Fruit fly (Drosophila melanogaster) whole organism, adult: ENCODE results near the gene CG14082.

Source experiments
- CG11617 ChIP-seq: fragments of 200-800 bp; sonication (Bioruptor generic); optimal IDR thresholded peaks from 2 replicates; lab custom pipeline; 2017; ENCODE audit warnings: mild to moderate bottlenecking, missing biosample characterization, missing genetic modification reagents, missing genetic modification characterization
- CG12768 ChIP-seq: fragments of 200-800 bp; sonication (Bioruptor generic); optimal IDR thresholded peaks from 2 replicates; lab custom pipeline; 2017; ENCODE audit warnings: missing biosample characterization, missing genetic modification characterization, mild to moderate bottlenecking, moderate library complexity, missing genetic modification reagents
- CG14711 ChIP-seq: fragments of 200-800 bp; sonication (Bioruptor generic); optimal IDR thresholded peaks from 2 replicates; lab custom pipeline; 2018; ENCODE audit warnings: missing biosample characterization, mild to moderate bottlenecking, missing genetic modification characterization, moderate library complexity
- CG5204 ChIP-seq: fragments of 200-800 bp; sonication (Bioruptor generic); optimal IDR thresholded peaks from 2 replicates; lab custom pipeline; 2016; ENCODE audit warnings: missing biosample characterization, missing genetic modification characterization
- CG7045 ChIP-seq: fragments of 200-800 bp; sonication (Bioruptor generic); optimal IDR thresholded peaks from 2 replicates; lab custom pipeline; 2017; ENCODE audit warnings: missing biosample characterization, mild to moderate bottlenecking, missing genetic modification characterization
- CG7101 ChIP-seq: fragments of 200-800 bp; sonication (Bioruptor generic); optimal IDR thresholded peaks from 2 replicates; lab custom pipeline; 2018; ENCODE audit warnings: missing biosample characterization, mild to moderate bottlenecking, missing genetic modification characterization, moderate library complexity
- Clk ChIP-seq: fragments of 200-800 bp; sonication (Bioruptor generic); optimal IDR thresholded peaks from 2 replicates; lab custom pipeline; 2017; ENCODE audit warnings: missing biosample characterization, missing genetic modification characterization
- bab1 ChIP-seq: fragments of 200-800 bp; sonication (Bioruptor generic); optimal IDR thresholded peaks from 3 replicates; lab custom pipeline; 2019; ENCODE audit warnings: missing biosample characterization, mild to moderate bottlenecking, missing genetic modification characterization, moderate library complexity
- cic ChIP-seq: fragments of 200-800 bp; sonication (Bioruptor generic); optimal IDR thresholded peaks from 2 replicates; lab custom pipeline; 2017; ENCODE audit warnings: missing biosample characterization, mild to moderate bottlenecking, missing genetic modification characterization, moderate library complexity
- cnc ChIP-seq, 2 experiments: fragments of >200 bp; optimal IDR thresholded peaks; 2 replicates each; lab custom pipeline; 2017
- kay ChIP-seq: fragments of 200-800 bp; sonication (Bioruptor generic); peaks from one replicate; lab custom pipeline; 2016; ENCODE audit warnings: missing biosample characterization, missing genetic modification characterization, borderline replicate concordance
- pad ChIP-seq: fragments of 200-800 bp; sonication (Bioruptor generic); optimal IDR thresholded peaks from 3 replicates; lab custom pipeline; 2017; ENCODE audit warnings: missing biosample characterization, missing genetic modification characterization, mild to moderate bottlenecking, moderate library complexity, missing genetic modification reagents
- toe ChIP-seq: fragments of 200-800 bp; sonication (Bioruptor generic); optimal IDR thresholded peaks from 2 replicates; lab custom pipeline; 2016; ENCODE audit warnings: missing biosample characterization, missing genetic modification characterization

DNA sequence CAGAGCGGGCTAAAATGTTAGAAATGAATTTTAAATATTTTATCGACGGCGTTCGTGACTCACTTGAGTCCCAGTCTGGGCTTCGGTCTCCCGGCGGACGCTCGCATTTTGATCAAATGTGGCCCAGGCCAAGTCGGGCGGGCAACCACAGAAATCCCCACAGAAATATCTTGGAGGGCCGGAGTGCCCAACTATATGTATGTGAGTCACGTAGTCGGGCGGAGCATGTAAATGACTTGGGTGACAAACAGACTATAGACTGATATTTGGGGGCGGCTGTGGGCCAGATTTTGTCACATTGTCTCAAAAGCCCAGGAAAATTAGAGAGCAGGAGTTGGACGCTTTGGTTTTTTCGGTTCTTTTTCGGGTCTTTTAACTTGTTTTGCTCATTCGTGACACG lies 43.7 kb upstream of the CG14082 start:
- TF ChIP-seq cic (GFP tag; lab: Kevin White, UChicago) (no peak), CG7101 (tag; lab: Kevin White, UChicago) (no peak), CG7045 (no peak), pad (GFP tag; lab: Kevin White, UChicago) (no peak), Clk (no peak), CG11617 (GFP tag; lab: Kevin White, UChicago) (no peak), CG5204 (GFP tag; lab: Kevin White, UChicago) (no peak), bab1 (no peak), cnc (optimal IDR thresholded peaks at IDR 0.05; lab: Kevin White, UChicago) (no peak), CG12768 (GFP tag; lab: Kevin White, UChicago) (no peak), CG14711 (tag; lab: Kevin White, UChicago) (no peak), kay (GFP tag; lab: Kevin White, UChicago) (no peak), toe (GFP tag; lab: Kevin White, UChicago) (no peak)
